Fruit fly (Drosophila melanogaster) whole organism, prepupa: ENCODE results near the gene zye.

Experiments
- Blimp-1 ChIP-seq: fragments of 200-800 bp; sonication (Bioruptor generic); optimal IDR thresholded peaks from 3 replicates; lab custom pipeline; 2017; ENCODE audit warnings: missing biosample characterization, missing genetic modification characterization, mild to moderate bottlenecking, moderate library complexity, missing genetic modification reagents
- CG10631 ChIP-seq: fragments of 200-800 bp; sonication (Bioruptor generic); optimal IDR thresholded peaks from 2 replicates; lab custom pipeline; 2016; ENCODE audit warnings: missing biosample characterization, missing genetic modification characterization
- CG11294 ChIP-seq: fragments of 200-800 bp; sonication (Bioruptor generic); IDR thresholded peaks from 2 replicates; pipeline ENCODE4 v1.3.6; 2022; ENCODE audit warnings: missing biosample characterization, missing genetic modification characterization
- CG1621 ChIP-seq: fragments of 200-800 bp; sonication (Bioruptor generic); optimal IDR thresholded peaks from 3 replicates; lab custom pipeline; 2018; ENCODE audit warnings: missing biosample characterization, mild to moderate bottlenecking, missing genetic modification characterization
- CG16779 ChIP-seq: fragments of 200-800 bp; sonication (Bioruptor generic); optimal IDR thresholded peaks from 3 replicates; lab custom pipeline; 2017; ENCODE audit warnings: missing biosample characterization, mild to moderate bottlenecking, missing genetic modification characterization
- CG31627 ChIP-seq: fragments of 200-800 bp; sonication (Bioruptor generic); optimal IDR thresholded peaks from 3 replicates; lab custom pipeline; 2016; ENCODE audit warnings: missing biosample characterization, missing genetic modification characterization
- CG34406 ChIP-seq: fragments of 200-800 bp; sonication (Bioruptor generic); optimal IDR thresholded peaks from 3 replicates; lab custom pipeline; 2016; ENCODE audit warnings: missing biosample characterization, missing genetic modification characterization
- CG3919 ChIP-seq: fragments of 200-800 bp; sonication (Bioruptor generic); optimal IDR thresholded peaks from 3 replicates; lab custom pipeline; 2016; ENCODE audit warnings: missing biosample characterization, missing genetic modification characterization
- CG6163 ChIP-seq: fragments of 200-800 bp; sonication (Bioruptor generic); IDR thresholded peaks from 3 replicates; pipeline ENCODE4 v1.3.6; 2022; ENCODE audit warnings: missing biosample characterization, missing genetic modification characterization
- CG6276 ChIP-seq: fragments of 200-800 bp; sonication (Bioruptor generic); optimal IDR thresholded peaks from 2 replicates; lab custom pipeline; 2017; ENCODE audit warnings: missing biosample characterization, mild to moderate bottlenecking, missing genetic modification characterization
- CG6792 ChIP-seq: fragments of 200-800 bp; sonication (Bioruptor generic); optimal IDR thresholded peaks from 3 replicates; lab custom pipeline; 2016; ENCODE audit warnings: missing biosample characterization, missing genetic modification characterization
- CG6808 ChIP-seq: fragments of 200-800 bp; sonication (Bioruptor generic); optimal IDR thresholded peaks from 3 replicates; lab custom pipeline; 2017; ENCODE audit warnings: missing biosample characterization, missing genetic modification characterization, mild to moderate bottlenecking, moderate library complexity, missing genetic modification reagents
- CG6854 ChIP-seq: fragments of 200-800 bp; sonication (Bioruptor generic); optimal IDR thresholded peaks from 2 replicates; lab custom pipeline; 2017; ENCODE audit warnings: missing biosample characterization, mild to moderate bottlenecking, missing genetic modification characterization
- CG7368 ChIP-seq: fragments of 200-800 bp; sonication (Bioruptor generic); optimal IDR thresholded peaks from 3 replicates; lab custom pipeline; 2016; ENCODE audit warnings: missing biosample characterization, missing genetic modification characterization
- CG8119 ChIP-seq: fragments of 200-800 bp; sonication (Bioruptor generic); IDR thresholded peaks from 3 replicates; pipeline ENCODE4 v1.3.6; 2022; ENCODE audit warnings: missing biosample characterization, missing genetic modification characterization
- CG8319 ChIP-seq: fragments of 200-800 bp; sonication (Bioruptor generic); optimal IDR thresholded peaks from 3 replicates; lab custom pipeline; 2016; ENCODE audit warnings: missing biosample characterization, missing genetic modification characterization
- CG8632 ChIP-seq: fragments of 200-800 bp; sonication (Bioruptor generic); optimal IDR thresholded peaks from 3 replicates; lab custom pipeline; 2016; ENCODE audit warnings: missing biosample characterization, missing genetic modification characterization
- CG9139 ChIP-seq: fragments of 200-800 bp; sonication (Bioruptor generic); optimal IDR thresholded peaks from 3 replicates; lab custom pipeline; 2017; ENCODE audit warnings: missing biosample characterization, mild to moderate bottlenecking, missing genetic modification characterization
- Eip75B ChIP-seq: fragments of 200-800 bp; sonication (Bioruptor generic); optimal IDR thresholded peaks from 3 replicates; lab custom pipeline; 2016; ENCODE audit warnings: missing biosample characterization, missing genetic modification characterization
- Eip78C ChIP-seq: fragments of 200-800 bp; sonication (Bioruptor generic); peaks from one replicate; lab custom pipeline; 2016; ENCODE audit warnings: missing biosample characterization, missing genetic modification characterization
- Ets21C ChIP-seq: fragments of 200-800 bp; sonication (Bioruptor generic); optimal IDR thresholded peaks from 3 replicates; lab custom pipeline; 2016; ENCODE audit warnings: missing biosample characterization, missing genetic modification characterization
- Gug ChIP-seq: fragments of 200-800 bp; sonication (Bioruptor generic); IDR thresholded peaks from 2 replicates; pipeline ENCODE4 v1.3.6; 2022; ENCODE audit warnings: missing biosample characterization, missing genetic modification characterization
- Hr38 ChIP-seq: sonication (Bioruptor generic); optimal IDR thresholded peaks from 2 replicates; lab custom pipeline; 2016; ENCODE audit warnings: missing biosample characterization, missing genetic modification characterization
- Hr39 ChIP-seq: fragments of 200-800 bp; sonication (Bioruptor generic); optimal IDR thresholded peaks from 2 replicates; lab custom pipeline; 2016; ENCODE audit warnings: missing biosample characterization, missing genetic modification characterization
- Sox102F ChIP-seq: fragments of 200-800 bp; sonication (Bioruptor generic); optimal IDR thresholded peaks from 2 replicates; lab custom pipeline; 2016; ENCODE audit warnings: missing biosample characterization, mild to moderate bottlenecking, missing genetic modification characterization
- Sox14 ChIP-seq: fragments of 200-800 bp; sonication (Bioruptor generic); optimal IDR thresholded peaks from 3 replicates; lab custom pipeline; 2016; ENCODE audit warnings: missing biosample characterization, missing genetic modification characterization
- Sox15 ChIP-seq: fragments of 200-800 bp; sonication (Bioruptor generic); optimal IDR thresholded peaks from 3 replicates; lab custom pipeline; 2016; ENCODE audit warnings: missing biosample characterization, missing genetic modification characterization
- achi ChIP-seq: fragments of 200-800 bp; sonication (Bioruptor generic); optimal IDR thresholded peaks from 3 replicates; lab custom pipeline; 2016; ENCODE audit warnings: missing biosample characterization, missing genetic modification characterization
- acj6 ChIP-seq: fragments of 200-800 bp; sonication (Bioruptor generic); optimal IDR thresholded peaks from 3 replicates; lab custom pipeline; 2016; ENCODE audit warnings: missing biosample characterization, missing genetic modification characterization
- cyc ChIP-seq: fragments of 200-800 bp; sonication (Bioruptor generic); optimal IDR thresholded peaks from 3 replicates; lab custom pipeline; 2016; ENCODE audit warnings: missing biosample characterization, missing genetic modification characterization
- dac ChIP-seq: fragments of 200-800 bp; sonication (Bioruptor generic); optimal IDR thresholded peaks from 2 replicates; lab custom pipeline; 2017; ENCODE audit warnings: missing biosample characterization, mild to moderate bottlenecking, missing genetic modification characterization
- esn ChIP-seq: fragments of 200-800 bp; sonication (Bioruptor generic); optimal IDR thresholded peaks from 2 replicates; lab custom pipeline; 2016; ENCODE audit warnings: missing biosample characterization, mild to moderate bottlenecking, missing genetic modification characterization, moderate library complexity
- fd59A ChIP-seq: fragments of 200-800 bp; sonication (Bioruptor generic); optimal IDR thresholded peaks from 2 replicates; lab custom pipeline; 2017; ENCODE audit warnings: missing biosample characterization, mild to moderate bottlenecking, missing genetic modification characterization, missing genetic modification reagents
- fd85E ChIP-seq: fragments of 200-800 bp; sonication (Bioruptor generic); optimal IDR thresholded peaks from 3 replicates; lab custom pipeline; 2016; ENCODE audit warnings: missing biosample characterization, missing genetic modification characterization
- fkh ChIP-seq: fragments of 200-800 bp; sonication (Bioruptor generic); optimal IDR thresholded peaks from 3 replicates; lab custom pipeline; 2017; ENCODE audit warnings: missing biosample characterization, mild to moderate bottlenecking, missing genetic modification characterization, moderate library complexity
- lz ChIP-seq: fragments of 200-800 bp; sonication (Bioruptor generic); optimal IDR thresholded peaks from 3 replicates; lab custom pipeline; 2016; ENCODE audit warnings: missing biosample characterization, missing genetic modification characterization
- net ChIP-seq: fragments of 200-800 bp; sonication (Bioruptor generic); optimal IDR thresholded peaks from 3 replicates; lab custom pipeline; 2016; ENCODE audit warnings: missing biosample characterization, missing genetic modification characterization
- pdm3 ChIP-seq: fragments of 200-800 bp; sonication (Bioruptor generic); optimal IDR thresholded peaks from 3 replicates; lab custom pipeline; 2016; ENCODE audit warnings: missing biosample characterization, missing genetic modification characterization
- salr ChIP-seq, 2 experiments: fragments of 200-800 bp; sonication (Bioruptor generic); optimal IDR thresholded peaks; 3 replicates each; lab custom pipeline; 2016 to 2018; ENCODE audit warnings: missing biosample characterization in 2 of 2, missing genetic modification characterization in 2 of 2, mild to moderate bottlenecking in 1 of 2
- spab ChIP-seq: fragments of 200-800 bp; sonication (Bioruptor generic); optimal IDR thresholded peaks from 2 replicates; lab custom pipeline; 2017; ENCODE audit warnings: missing biosample characterization, mild to moderate bottlenecking, missing genetic modification characterization, missing genetic modification reagents
- ss ChIP-seq, 2 experiments: fragments of 200-800 bp; sonication (Bioruptor generic); optimal IDR thresholded peaks; 2 replicates in 1 of 2; 3 replicates in 1 of 2; lab custom pipeline; 2017 to 2018; ENCODE audit warnings: mild to moderate bottlenecking in 2 of 2, missing biosample characterization in 2 of 2, missing genetic modification characterization in 2 of 2, moderate library complexity in 1 of 2
- topi ChIP-seq: fragments of 200-800 bp; sonication (Bioruptor generic); optimal IDR thresholded peaks from 3 replicates; lab custom pipeline; 2016; ENCODE audit warnings: missing biosample characterization, missing genetic modification characterization
- vri ChIP-seq: fragments of 200-800 bp; sonication (Bioruptor generic); optimal IDR thresholded peaks from 3 replicates; lab custom pipeline; 2016; ENCODE audit warnings: missing biosample characterization, mild to moderate bottlenecking, missing genetic modification characterization

The zye gene

dm6 chr3L:20402665-20403492 is 10.5 kb upstream of the zye start (continued):
- TF ChIP-seq fkh = no peak
- TF ChIP-seq fd59A (GFP tag; lab: Kevin White, UChicago) = peak; percentile 72
- peak; percentile 53 for TF ChIP-seq cyc (GFP tag; lab: Kevin White, UChicago)
- TF ChIP-seq CG8632 = peak; percentile 49
- TF ChIP-seq CG9139 (GFP tag; lab: Kevin White, UChicago) = peak; percentile 73
- TF ChIP-seq CG6808 = peak; percentile 76
- no peak for TF ChIP-seq CG11294
- TF ChIP-seq spab (GFP tag; lab: Kevin White, UChicago) = peak; percentile 73
- TF ChIP-seq CG6792 (GFP tag; lab: Kevin White, UChicago) = peak; percentile 72
- peak; percentile 51 for TF ChIP-seq Sox102F (GFP tag; lab: Kevin White, UChicago)
- TF ChIP-seq Eip75B (GFP tag; lab: Kevin White, UChicago) = peak; percentile 69
- TF ChIP-seq Sox14 = peak; percentile 56
- TF ChIP-seq acj6 (GFP tag; lab: Kevin White, UChicago) = peak; percentile 73
- peak; percentile 64 for TF ChIP-seq CG31627
- TF ChIP-seq Sox15 = peak; percentile 24
- TF ChIP-seq Eip78C = peak; percentile 91
- TF ChIP-seq pdm3 = peak; percentile 65
- peak; percentile 49 for TF ChIP-seq vri (GFP tag; lab: Kevin White, UChicago)
- peak; percentile 55 for TF ChIP-seq CG7368 (GFP tag; lab: Kevin White, UChicago)
- peak; percentile 46 for TF ChIP-seq Ets21C (GFP tag; lab: Kevin White, UChicago)
- peak; percentile 68 for TF ChIP-seq lz (GFP tag; lab: Kevin White, UChicago)
- TF ChIP-seq CG6163 (GFP tag; lab: Robert Waterston, UW) = peak; percentile 77
- TF ChIP-seq esn = peak; percentile 54
- peak; percentile 66 for TF ChIP-seq achi (GFP tag; lab: Kevin White, UChicago)
- TF ChIP-seq Hr39 (GFP tag; lab: Kevin White, UChicago) = peak; percentile 70
- TF ChIP-seq CG8119 (GFP tag; lab: Robert Waterston, UW) = no peak
- TF ChIP-seq CG8319 = peak; percentile 34
- no peak for TF ChIP-seq Blimp-1 (GFP tag; lab: Kevin White, UChicago)
- peak; percentile 75 for TF ChIP-seq CG1621 (tag; lab: Kevin White, UChicago)
- no peak for TF ChIP-seq CG6276

DNA sequence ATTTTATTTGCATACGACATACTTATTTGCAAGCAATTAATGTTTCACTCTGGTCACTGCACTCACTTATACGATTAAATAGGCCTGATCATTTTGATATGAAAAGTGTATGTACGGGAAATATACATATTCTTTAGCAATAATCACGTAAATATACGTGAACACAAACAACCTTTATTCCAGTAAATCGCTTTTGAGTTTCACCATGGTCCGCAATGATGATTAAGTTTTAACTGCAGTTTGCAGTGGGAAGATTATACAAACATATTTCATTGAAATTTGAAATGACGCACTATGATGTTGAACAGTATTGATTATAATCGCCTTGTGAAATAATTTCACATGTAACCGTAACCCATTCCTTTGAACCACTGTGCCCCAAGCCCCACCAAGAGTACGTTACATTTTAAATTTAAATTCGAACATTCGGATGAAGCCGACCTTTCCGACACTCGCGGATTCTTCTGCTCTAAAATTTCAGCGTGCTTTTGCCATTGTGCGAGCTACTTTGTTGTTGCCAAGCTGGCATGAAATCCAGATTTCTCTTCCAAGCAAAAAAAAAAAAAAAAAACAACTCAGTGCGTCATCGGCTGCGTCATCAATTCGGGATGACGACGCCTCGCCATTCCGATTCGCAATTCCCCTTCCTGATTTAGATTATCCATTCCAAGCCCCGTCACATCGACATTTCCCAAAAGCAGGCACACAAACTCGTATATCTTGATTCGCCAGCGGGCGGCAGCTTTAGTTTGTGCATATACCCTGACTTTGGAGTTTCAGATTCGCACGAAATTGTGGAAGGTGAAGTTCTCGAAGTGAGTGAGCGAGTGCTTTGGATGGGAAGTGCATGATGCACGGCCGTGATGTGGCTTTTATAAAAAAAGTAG is 9.7 kb upstream of the zye start:
- TF ChIP-seq topi = peak; percentile 88
- TF ChIP-seq spab (GFP tag; lab: Kevin White, UChicago) = peak; percentile 62
- TF ChIP-seq Hr38 (GFP tag; lab: Kevin White, UChicago) = no peak
- TF ChIP-seq CG31627 = peak; percentile 83
- TF ChIP-seq CG6163 (GFP tag; lab: Robert Waterston, UW) = peak; percentile 42; the same call in 2 of the 3 replicates
- peak; percentile 75 for TF ChIP-seq Sox15
- TF ChIP-seq pdm3 = peak; percentile 49
- TF ChIP-seq CG6808 = peak; percentile 80
- peak; percentile 61 for TF ChIP-seq Sox14
- no peak for TF ChIP-seq vri (GFP tag; lab: Kevin White, UChicago)
- peak; percentile 39 for TF ChIP-seq achi (GFP tag; lab: Kevin White, UChicago)
- peak; percentile 63 for TF ChIP-seq CG34406 (GFP tag; lab: Kevin White, UChicago)
- TF ChIP-seq lz (GFP tag; lab: Kevin White, UChicago) = peak; percentile 75
- TF ChIP-seq esn = peak; percentile 85
- no peak for TF ChIP-seq Gug (GFP tag; lab: Robert Waterston, UW)
- TF ChIP-seq CG11294 = no peak
- peak; percentile 41 for TF ChIP-seq net (GFP tag; lab: Kevin White, UChicago)
- TF ChIP-seq CG8119 (GFP tag; lab: Robert Waterston, UW) = peak; percentile 41; the same call in 1 of the 3 replicates
- peak; percentile 56 to 79 for TF ChIP-seq ss (GFP tag; optimal IDR thresholded peaks at IDR 0.05; lab: Kevin White, UChicago)
- TF ChIP-seq CG6854 (GFP tag; lab: Kevin White, UChicago) = peak; percentile 36
- TF ChIP-seq dac (GFP tag; lab: Kevin White, UChicago) = no peak
- no peak for TF ChIP-seq fd85E (GFP tag; lab: Kevin White, UChicago)
- TF ChIP-seq fkh = no peak
- TF ChIP-seq CG1621 (tag; lab: Kevin White, UChicago) = no peak
- peak; percentile 60 for TF ChIP-seq CG6792 (GFP tag; lab: Kevin White, UChicago)
- TF ChIP-seq salr (GFP tag; optimal IDR thresholded peaks at IDR 0.05; lab: Kevin White, UChicago) = peak; percentile 46 to 56
- peak; percentile 0 for TF ChIP-seq CG9139 (GFP tag; lab: Kevin White, UChicago)
- TF ChIP-seq CG8319 = peak; percentile 33
- TF ChIP-seq CG10631 (GFP tag; lab: Kevin White, UChicago) = peak; percentile 70
- peak; percentile 40 for TF ChIP-seq CG16779 (tag; lab: Kevin White, UChicago)
- no peak for TF ChIP-seq CG7368 (GFP tag; lab: Kevin White, UChicago)
- TF ChIP-seq CG3919 (GFP tag; lab: Kevin White, UChicago) = peak; percentile 35
